Worm (Caenorhabditis elegans): Measurements from ENCODE around the gene srh-170.

Gene srh-170

DNA sequence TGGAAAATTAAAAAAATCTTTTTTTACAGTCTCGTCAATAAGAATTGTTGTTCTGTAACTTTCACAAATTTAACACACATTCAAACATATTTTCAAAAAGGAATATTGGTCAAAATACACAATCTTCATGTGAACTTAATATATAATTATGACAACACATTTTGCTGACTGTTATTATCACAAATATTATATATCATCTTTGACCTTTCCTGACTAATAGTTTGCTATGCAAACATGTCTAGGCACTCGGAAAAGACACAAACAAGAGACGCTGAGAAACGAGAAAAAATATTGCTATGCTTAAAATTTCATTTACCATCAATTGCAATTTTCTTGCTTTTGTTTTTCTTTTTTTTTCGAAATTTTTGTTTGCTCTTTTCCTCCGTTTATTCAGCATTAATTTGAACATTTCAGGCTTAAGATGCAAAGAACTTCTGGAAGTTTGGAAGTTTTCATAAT is 13.2 kb upstream of the srh-170 start, which contains the start of gene fbxa-135:
Gene fbxa-135, plus strand, starts transcription at position 409 of the 459 bp plus-strand sequence.
- TF ChIP-seq pes-1 (GFP tag; IDR thresholded peaks at IDR 0.05) (no peak), F13C5.2 (tag; optimal IDR thresholded peaks at IDR 0.05) (no peak), tbx-37 (GFP tag; conservative IDR thresholded peaks at IDR 0.05) (no peak), hmg-4 (GFP tag; optimal IDR thresholded peaks at IDR 0.05) (no peak), ceh-13 (GFP tag; optimal IDR thresholded peaks at IDR 0.05) (no peak), scrt-1 (GFP tag; IDR thresholded peaks at IDR 0.05) (no peak), hnd-1 (tag; optimal IDR thresholded peaks at IDR 0.05) (no peak), ama-1 (optimal IDR thresholded peaks at IDR 0.05) (no peak), ceh-36 (tag; optimal IDR thresholded peaks at IDR 0.05) (no peak), tra-4 (tag; optimal IDR thresholded peaks at IDR 0.05) (no peak), sea-1 (GFP tag; conservative IDR thresholded peaks at IDR 0.05) (no peak), hmbx-1 (tag; optimal IDR thresholded peaks at IDR 0.05) (no peak), flt-1 (GFP tag; IDR thresholded peaks at IDR 0.05) (no peak), tbx-11 (GFP tag; IDR thresholded peaks at IDR 0.05) (no peak), aly-1 (tag; optimal IDR thresholded peaks at IDR 0.05) (no peak)

DNA sequence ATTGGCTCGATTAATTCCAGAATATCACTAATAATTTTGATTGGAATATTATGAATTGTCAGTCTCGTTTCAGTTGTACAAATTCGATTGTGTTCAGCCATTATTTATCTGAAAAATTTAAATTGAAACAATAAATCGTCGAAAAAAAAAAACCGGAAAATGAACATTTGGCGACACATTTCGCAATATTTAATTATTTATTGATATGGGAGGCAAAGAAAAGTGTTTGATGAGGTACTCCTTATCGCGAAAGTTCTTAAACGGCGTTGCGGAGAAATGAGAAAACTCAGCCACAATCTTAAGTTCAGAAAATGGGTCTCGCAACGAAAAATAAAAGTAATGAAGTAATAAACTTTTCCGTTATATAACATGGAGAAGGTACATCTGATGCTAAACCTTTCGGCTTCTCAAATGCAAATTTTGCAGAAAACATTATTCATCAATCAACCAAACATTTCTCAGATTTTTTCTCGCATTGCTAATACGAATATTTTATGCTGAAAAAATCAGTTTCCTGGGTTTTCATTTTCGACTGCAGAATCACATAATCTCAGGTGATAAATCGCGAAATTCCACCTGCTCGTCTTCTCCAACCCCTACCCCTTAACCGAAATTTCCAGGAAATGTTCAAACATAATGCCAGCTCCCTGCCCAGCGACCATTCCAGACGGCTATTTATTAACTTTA is 11.2 kb upstream of the srh-170 start, which contains the start of the genes T06E6.15 and sri-7:
Gene T06E6.15, minus strand, starts transcription at position 101 of the 687 bp plus-strand sequence.
Gene sri-7, plus strand, starts transcription at position 637 of the 687 bp plus-strand sequence.
- no peak for TF ChIP-seq sea-1 (GFP tag; conservative IDR thresholded peaks at IDR 0.05)
- TF ChIP-seq F13C5.2 (tag; optimal IDR thresholded peaks at IDR 0.05) = no peak
- no peak for TF ChIP-seq ceh-13 (GFP tag; optimal IDR thresholded peaks at IDR 0.05)
- TF ChIP-seq pes-1 (GFP tag; IDR thresholded peaks at IDR 0.05) = no peak
- TF ChIP-seq ceh-36 (tag; optimal IDR thresholded peaks at IDR 0.05) = no peak
- TF ChIP-seq ama-1 (optimal IDR thresholded peaks at IDR 0.05) = no peak
- no peak for TF ChIP-seq B0310.2 (tag; optimal IDR thresholded peaks at IDR 0.05)
- no peak for TF ChIP-seq flt-1 (GFP tag; IDR thresholded peaks at IDR 0.05)
- TF ChIP-seq tbx-11 (GFP tag; IDR thresholded peaks at IDR 0.05) = no peak
- no peak for TF ChIP-seq scrt-1 (GFP tag; IDR thresholded peaks at IDR 0.05)
- TF ChIP-seq hmbx-1 (tag; optimal IDR thresholded peaks at IDR 0.05) = no peak
- TF ChIP-seq hnd-1 (tag; optimal IDR thresholded peaks at IDR 0.05) = no peak
- TF ChIP-seq ets-7 (tag; optimal IDR thresholded peaks at IDR 0.05) = no peak
- TF ChIP-seq hmg-4 (GFP tag; optimal IDR thresholded peaks at IDR 0.05) = no peak
- no peak for TF ChIP-seq tbx-37 (GFP tag; conservative IDR thresholded peaks at IDR 0.05)
- no peak for TF ChIP-seq tra-4 (tag; optimal IDR thresholded peaks at IDR 0.05)

DNA sequence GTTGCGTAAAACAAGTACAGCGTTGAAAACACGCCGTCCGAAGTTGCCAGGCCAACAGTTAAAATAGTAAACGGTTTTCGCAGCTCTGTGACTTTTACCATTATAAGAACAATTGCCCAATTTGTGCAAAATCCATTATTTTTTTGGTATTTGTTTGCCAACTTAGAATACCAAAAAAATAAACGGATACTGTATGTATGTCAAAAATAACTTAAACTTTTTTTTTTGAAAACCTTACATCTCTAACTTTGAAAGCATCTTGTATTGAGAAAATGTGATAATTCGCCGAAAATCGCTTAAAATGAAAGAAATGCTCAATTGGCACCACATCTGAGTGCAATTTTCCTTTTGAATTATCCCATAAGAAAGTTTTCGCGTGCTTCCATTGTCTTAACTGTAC is 10.1 kb upstream of the srh-170 start, which contains the start of gene fbxa-199:
Gene fbxa-199, minus strand, starts transcription at position 101 of the 400 bp plus-strand sequence.
- no peak for TF ChIP-seq hmbx-1 (tag; optimal IDR thresholded peaks at IDR 0.05)
- no peak for TF ChIP-seq tbx-11 (GFP tag; IDR thresholded peaks at IDR 0.05)
- no peak for TF ChIP-seq B0310.2 (tag; optimal IDR thresholded peaks at IDR 0.05)
- TF ChIP-seq pes-1 (GFP tag; IDR thresholded peaks at IDR 0.05) = no peak
- TF ChIP-seq ama-1 (optimal IDR thresholded peaks at IDR 0.05) = no peak
- TF ChIP-seq sea-1 (GFP tag; conservative IDR thresholded peaks at IDR 0.05) = no peak
- no peak for TF ChIP-seq hmg-4 (GFP tag; optimal IDR thresholded peaks at IDR 0.05)
- TF ChIP-seq flt-1 (GFP tag; IDR thresholded peaks at IDR 0.05) = no peak
- no peak for TF ChIP-seq tbx-37 (GFP tag; conservative IDR thresholded peaks at IDR 0.05)
- no peak for TF ChIP-seq scrt-1 (GFP tag; IDR thresholded peaks at IDR 0.05)
- no peak for TF ChIP-seq hnd-1 (tag; optimal IDR thresholded peaks at IDR 0.05)
- TF ChIP-seq tra-4 (tag; optimal IDR thresholded peaks at IDR 0.05) = no peak
- no peak for TF ChIP-seq F13C5.2 (tag; optimal IDR thresholded peaks at IDR 0.05)
- TF ChIP-seq ceh-36 (tag; optimal IDR thresholded peaks at IDR 0.05) = no peak
- no peak for TF ChIP-seq ceh-13 (GFP tag; optimal IDR thresholded peaks at IDR 0.05)

DNA sequence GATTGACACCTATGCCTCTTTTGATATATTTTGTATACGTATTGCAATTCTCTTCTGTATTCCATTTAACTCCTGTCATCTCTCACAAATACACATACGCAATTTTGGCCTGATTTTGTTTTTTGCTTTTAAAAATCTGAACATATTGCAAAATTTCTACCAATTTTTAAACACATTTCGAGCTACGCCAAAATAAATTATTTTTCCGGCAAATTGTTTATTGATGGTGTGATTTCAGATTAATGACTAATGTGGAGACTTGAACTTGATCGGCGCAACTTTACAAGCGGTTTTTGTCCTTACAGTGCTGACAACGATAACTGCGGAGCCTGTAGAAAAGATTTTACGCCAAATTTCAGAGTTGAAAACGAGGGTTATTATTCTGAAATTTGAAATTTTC is 8.5 kb upstream of the srh-170 start:
- TF ChIP-seq hnd-1 (tag; optimal IDR thresholded peaks at IDR 0.05) (no peak), scrt-1 (GFP tag; IDR thresholded peaks at IDR 0.05) (no peak), hmbx-1 (tag; optimal IDR thresholded peaks at IDR 0.05) (no peak), aly-1 (tag; optimal IDR thresholded peaks at IDR 0.05) (no peak), sea-1 (GFP tag; conservative IDR thresholded peaks at IDR 0.05) (no peak), hmg-4 (GFP tag; optimal IDR thresholded peaks at IDR 0.05) (no peak), ama-1 (optimal IDR thresholded peaks at IDR 0.05) (no peak), tbx-11 (GFP tag; IDR thresholded peaks at IDR 0.05) (no peak)

DNA sequence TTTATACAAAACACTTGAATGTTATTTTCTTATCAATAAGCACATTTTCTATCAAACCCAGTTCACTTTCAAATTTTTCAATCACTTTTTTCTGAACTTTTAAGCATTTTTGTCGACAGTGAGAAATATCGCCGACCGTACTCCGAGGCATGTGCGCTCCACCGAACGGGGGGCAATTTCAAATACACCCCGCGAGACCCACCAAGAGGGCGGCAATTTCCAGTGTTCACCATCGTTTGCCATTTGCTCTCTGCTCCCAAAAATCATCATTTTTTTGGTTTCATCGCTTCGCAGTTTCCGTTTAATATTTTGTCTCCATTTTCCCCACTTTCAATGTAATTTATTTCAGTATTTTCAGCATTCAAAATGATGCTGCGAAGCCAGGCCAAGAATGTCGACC is 6.7 kb upstream of the srh-170 start, which contains the start of gene cyb-3:
Gene cyb-3, plus strand, starts transcription at position 350 of the 400 bp plus-strand sequence.
- TF ChIP-seq sea-1 (GFP tag; conservative IDR thresholded peaks at IDR 0.05) (no peak), pes-1 (GFP tag; IDR thresholded peaks at IDR 0.05) (0 out of 2 replicates have a peak, but pooled peaks have one; percentile 37)

DNA sequence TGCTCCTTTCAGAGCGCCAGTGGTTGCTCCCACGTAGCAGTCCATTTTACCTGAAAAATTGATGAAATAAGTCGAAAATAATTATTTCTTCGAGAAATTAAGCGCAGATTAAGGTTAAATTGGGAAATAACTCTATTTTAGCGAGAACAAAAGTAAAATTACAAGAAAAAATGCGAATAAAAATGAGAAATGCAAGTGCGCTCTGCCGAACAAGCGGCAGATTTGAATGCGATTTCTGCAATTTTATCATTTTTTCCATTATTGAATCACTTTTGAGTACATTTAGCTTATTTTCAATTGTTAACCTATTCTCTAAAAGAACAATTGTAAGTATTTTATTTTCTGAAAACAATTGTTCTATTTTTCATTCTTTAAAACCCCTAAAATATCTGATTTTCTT is 6.2 kb upstream of the srh-170 start, which contains the start of gene T06E6.1:
Gene T06E6.1, minus strand, starts transcription at position 56 of the 400 bp plus-strand sequence.
- TF ChIP-seq tbx-37 (GFP tag; conservative IDR thresholded peaks at IDR 0.05) (no peak), F13C5.2 (tag; optimal IDR thresholded peaks at IDR 0.05) (no peak), ceh-36 (tag; optimal IDR thresholded peaks at IDR 0.05) (no peak), ceh-13 (GFP tag; optimal IDR thresholded peaks at IDR 0.05) (no peak), flt-1 (GFP tag; IDR thresholded peaks at IDR 0.05) (no peak), aly-1 (tag; optimal IDR thresholded peaks at IDR 0.05) (no peak), ama-1 (optimal IDR thresholded peaks at IDR 0.05) (no peak), tra-4 (tag; optimal IDR thresholded peaks at IDR 0.05) (no peak), hmg-4 (GFP tag; optimal IDR thresholded peaks at IDR 0.05) (no peak), hmbx-1 (tag; optimal IDR thresholded peaks at IDR 0.05) (no peak), tbx-11 (GFP tag; IDR thresholded peaks at IDR 0.05) (no peak), pes-1 (GFP tag; IDR thresholded peaks at IDR 0.05) (no peak), hnd-1 (tag; optimal IDR thresholded peaks at IDR 0.05) (no peak), B0310.2 (tag; optimal IDR thresholded peaks at IDR 0.05) (no peak), sea-1 (GFP tag; conservative IDR thresholded peaks at IDR 0.05) (no peak), scrt-1 (GFP tag; IDR thresholded peaks at IDR 0.05) (no peak), ets-7 (tag; optimal IDR thresholded peaks at IDR 0.05) (no peak)

DNA sequence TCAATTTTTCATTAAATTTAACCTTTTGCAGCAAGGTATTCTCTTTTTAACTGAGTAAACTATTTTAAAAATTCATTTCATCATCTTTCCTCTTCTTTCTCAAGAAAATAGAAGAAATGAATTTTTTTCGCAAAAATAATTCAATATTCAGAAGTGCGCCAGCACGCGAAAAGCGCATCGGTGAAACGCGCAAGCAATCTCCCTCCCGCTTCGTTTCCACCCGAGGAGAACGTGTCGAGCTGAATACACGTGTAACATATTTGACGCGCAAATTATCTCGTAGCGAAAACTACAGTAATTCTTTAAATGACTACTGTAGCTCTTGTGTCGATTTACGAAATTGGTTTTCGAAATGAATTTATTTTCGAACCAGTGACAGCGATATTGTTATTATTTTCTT is 3.4 kb upstream of the srh-170 start:
- TF ChIP-seq tbx-11 (GFP tag; IDR thresholded peaks at IDR 0.05) = no peak

All from whole organism, early embryonic.